Worm (Caenorhabditis elegans) whole organism, late embryonic: ENCODE measurements around the gene srz-79.

Experiments used
- ama-1 ChIP-seq: fragments of 150-350 bp; optimal IDR thresholded peaks from 2 replicates; lab custom pipeline; 2014
- ceh-31 ChIP-seq: sonication (generic microtip); optimal IDR thresholded peaks from 2 replicates; lab custom pipeline; 2016; ENCODE audit warnings: missing genetic modification characterization, missing compliant biosample characterization
- ceh-34 ChIP-seq: sonication (generic microtip); optimal IDR thresholded peaks from 2 replicates; lab custom pipeline; 2016; ENCODE audit warnings: mild to moderate bottlenecking, missing genetic modification characterization, missing compliant biosample characterization
- ets-4 ChIP-seq: sonication (generic microtip); optimal IDR thresholded peaks from 2 replicates; lab custom pipeline; 2016; ENCODE audit warnings: missing genetic modification characterization, missing compliant biosample characterization
- fkh-10 ChIP-seq: fragments of 150-350 bp; optimal IDR thresholded peaks from 2 replicates; lab custom pipeline; 2014; ENCODE audit warnings: missing biosample characterization, missing genetic modification reagents, missing genetic modification characterization
- pha-4 ChIP-seq: fragments of 150-350 bp; optimal IDR thresholded peaks from 2 replicates; lab custom pipeline; 2018; ENCODE audit warnings: missing biosample characterization, missing genetic modification reagents, missing genetic modification characterization
- syd-9 ChIP-seq: sonication (generic microtip); optimal IDR thresholded peaks from 2 replicates; lab custom pipeline; 2016; ENCODE audit warnings: mild to moderate bottlenecking, missing genetic modification characterization, moderate library complexity, missing compliant biosample characterization
- unc-86 ChIP-seq: sonication (generic microtip); optimal IDR thresholded peaks from 2 replicates; lab custom pipeline; 2016; ENCODE audit warnings: missing genetic modification characterization, missing compliant biosample characterization
- ztf-16 ChIP-seq: sonication (generic microtip); optimal IDR thresholded peaks from 2 replicates; lab custom pipeline; 2017; ENCODE audit warnings: missing genetic modification characterization, missing compliant biosample characterization

DNA sequence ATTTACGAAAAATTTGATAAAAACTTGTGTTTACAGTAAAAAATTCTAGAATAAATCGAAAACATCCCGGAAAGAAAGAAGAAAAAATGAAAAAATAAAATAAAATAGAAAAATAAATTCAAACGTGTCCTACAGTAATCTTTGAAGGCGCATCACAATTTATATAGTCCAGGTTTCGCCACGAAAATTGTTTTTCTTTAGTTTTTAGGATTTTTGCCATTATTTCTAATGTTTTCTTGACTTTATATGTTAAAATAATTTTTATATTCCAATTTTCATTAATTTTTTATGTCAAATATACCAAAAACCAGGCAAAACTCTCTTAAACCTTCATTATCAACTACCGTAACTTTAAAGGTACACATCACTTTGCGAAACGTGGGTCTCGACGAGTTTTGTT, 24.2 kb downstream of the srz-79 start:
- no peak for TF ChIP-seq unc-86 (tag; lab: Kevin White, UChicago)
- TF ChIP-seq fkh-10 (GFP tag; lab: Kevin White, UChicago): no peak
- TF ChIP-seq pha-4 (tag; lab: Kevin White, UChicago): no peak
- TF ChIP-seq ztf-16 (tag; lab: Kevin White, UChicago): no peak
- TF ChIP-seq ceh-31 (tag; lab: Kevin White, UChicago): no peak
- no peak for TF ChIP-seq ama-1 (lab: Kevin White, UChicago)
- TF ChIP-seq ceh-34 (tag; lab: Kevin White, UChicago): no peak
- no peak for TF ChIP-seq syd-9 (tag; lab: Kevin White, UChicago)
- no peak for TF ChIP-seq ets-4
